Worm (Caenorhabditis elegans) whole organism, L3 larva: ENCODE measurements around the gene ceh-99.

Experiments used
- aly-2 ChIP-seq: fragments of 150-350 bp; optimal IDR thresholded peaks from 2 replicates; lab custom pipeline; 2014; ENCODE audit warnings: missing biosample characterization, missing genetic modification characterization
- ama-1 ChIP-seq: fragments of 150-350 bp; optimal IDR thresholded peaks from 2 replicates; lab custom pipeline; 2018
- ceh-82 ChIP-seq: fragments of 150-350 bp; optimal IDR thresholded peaks from 2 replicates; lab custom pipeline; 2014; ENCODE audit warnings: missing biosample characterization, missing genetic modification characterization
- eor-1 ChIP-seq, 2 experiments: fragments of 150-350 bp; optimal IDR thresholded peaks; 2 replicates each; lab custom pipeline; 2014 to 2018; ENCODE audit warnings: missing biosample characterization in 2 of 2, missing genetic modification characterization in 2 of 2
- hmg-11 ChIP-seq: sonication (generic microtip); optimal IDR thresholded peaks from 2 replicates; lab custom pipeline; 2016; ENCODE audit warnings: missing genetic modification characterization, missing compliant biosample characterization
- jun-1 ChIP-seq: fragments of 150-350 bp; optimal IDR thresholded peaks from 2 replicates; lab custom pipeline; 2014; ENCODE audit warnings: missing biosample characterization, missing genetic modification reagents, missing genetic modification characterization
- nhr-12 ChIP-seq: fragments of 150-350 bp; optimal IDR thresholded peaks from 2 replicates; lab custom pipeline; 2014; ENCODE audit warnings: missing biosample characterization, missing genetic modification characterization
- nhr-25 ChIP-seq: sonication (generic microtip); optimal IDR thresholded peaks from 2 replicates; lab custom pipeline; 2017; ENCODE audit warnings: missing biosample characterization, missing genetic modification characterization
- nhr-77 ChIP-seq: fragments of 150-350 bp; optimal IDR thresholded peaks from 2 replicates; lab custom pipeline; 2014; ENCODE audit warnings: missing biosample characterization, missing genetic modification characterization
- pha-4 ChIP-seq: fragments of 150-350 bp; optimal IDR thresholded peaks from 2 replicates; lab custom pipeline; 2014; ENCODE audit warnings: missing biosample characterization, missing genetic modification reagents, missing genetic modification characterization
- snpc-4 ChIP-seq: fragments of 150-350 bp; optimal IDR thresholded peaks from 2 replicates; lab custom pipeline; 2014; ENCODE audit warnings: missing biosample characterization, missing genetic modification characterization
- tbx-2 ChIP-seq: sonication (generic microtip); optimal IDR thresholded peaks from 2 replicates; lab custom pipeline; 2016; ENCODE audit warnings: mild to moderate bottlenecking, missing genetic modification characterization, missing compliant biosample characterization
- unc-62 ChIP-seq: fragments of 150-350 bp; sonication (generic microtip); optimal IDR thresholded peaks from 4 replicates; lab custom pipeline; 2014; ENCODE audit warnings: missing biosample characterization, missing genetic modification reagents, missing genetic modification characterization
- zag-1 ChIP-seq: fragments of 150-350 bp; optimal IDR thresholded peaks from 2 replicates; lab custom pipeline; 2014; ENCODE audit warnings: missing biosample characterization, missing genetic modification characterization

DNA sequence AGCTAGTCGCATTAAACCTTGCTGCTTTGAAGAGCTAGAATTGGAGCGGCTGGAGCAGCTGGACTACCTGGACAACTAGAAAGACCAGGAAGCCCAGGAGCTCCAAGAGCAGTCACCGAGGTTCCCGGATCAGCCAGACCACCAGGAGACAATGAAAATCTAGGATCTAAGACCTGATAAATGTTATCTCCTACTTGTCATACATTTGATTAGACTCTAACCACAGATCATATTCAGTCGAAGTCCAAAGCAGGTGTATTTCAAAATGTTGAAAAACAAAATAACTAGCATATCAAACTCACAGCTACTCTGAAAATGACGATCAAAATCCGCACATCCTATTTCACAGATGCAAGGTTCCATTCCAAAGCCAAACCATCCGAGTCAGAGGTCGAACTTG is 27.8 kb upstream of the ceh-99 start, which contains the start of gene srz-6:
- TF ChIP-seq unc-62 (no peak), ama-1 (lab: Kevin White, UChicago) (no peak), nhr-25 (no peak), zag-1 (tag; lab: Kevin White, UChicago) (no peak), nhr-77 (tag; lab: Kevin White, UChicago) (no peak), jun-1 (no peak), pha-4 (no peak), snpc-4 (no peak), hmg-11 (tag; lab: Kevin White, UChicago) (no peak), nhr-12 (tag; lab: Kevin White, UChicago) (no peak), ceh-82 (tag; lab: Kevin White, UChicago) (no peak), eor-1 (tag; optimal IDR thresholded peaks at IDR 0.05; lab: Kevin White, UChicago) (no peak), tbx-2 (tag; lab: Kevin White, UChicago) (no peak), aly-2 (tag; lab: Kevin White, UChicago) (no peak)
